Fruit fly (Drosophila melanogaster): ENCODE data around the gene UGP.

The UGP gene

dm6 chr3L:9337942-9338468 is 20.7 kb downstream of the UGP start (continued):
- TF ChIP-seq salr (GFP tag; optimal IDR thresholded peaks at IDR 0.05) (no peak), Sox102F (GFP tag; optimal IDR thresholded peaks at IDR 0.05) (peak; percentile 5), Blimp-1 (GFP tag; optimal IDR thresholded peaks at IDR 0.05) (no peak), fkh (GFP tag; optimal IDR thresholded peaks at IDR 0.05) (peak; percentile 10), vri (GFP tag; optimal IDR thresholded peaks at IDR 0.05) (no peak), CG8319 (GFP tag; optimal IDR thresholded peaks at IDR 0.05) (no peak), CG6163 (GFP tag; IDR thresholded peaks at IDR 0.05) (0 out of 3 replicates have a peak, but pooled peaks have one; percentile 37), CG4318 (GFP tag; optimal IDR thresholded peaks at IDR 0.05) (no peak), topi (GFP tag; optimal IDR thresholded peaks at IDR 0.05) (no peak), CG3032 (tag; optimal IDR thresholded peaks at IDR 0.05) (no peak), Smox (GFP tag; optimal IDR thresholded peaks at IDR 0.05) (no peak), Ets96B (tag; optimal IDR thresholded peaks at IDR 0.05) (no peak), CG11294 (GFP tag; IDR thresholded peaks at IDR 0.05) (no peak), CG10631 (GFP tag; optimal IDR thresholded peaks at IDR 0.05) (no peak), Hr38 (GFP tag; optimal IDR thresholded peaks at IDR 0.05) (no peak), CG11902 (GFP tag; optimal IDR thresholded peaks at IDR 0.05) (no peak)

- peak; percentile 5 for TF ChIP-seq CG6792 (GFP tag; optimal IDR thresholded peaks at IDR 0.05)
- no peak for TF ChIP-seq Met (GFP tag; optimal IDR thresholded peaks at IDR 0.05)
- no peak for TF ChIP-seq Hr4 (GFP tag; optimal IDR thresholded peaks at IDR 0.05)
- no peak for TF ChIP-seq Eip78C (GFP tag)
- TF ChIP-seq CG6163 (GFP tag; IDR thresholded peaks at IDR 0.05) = peak; percentile 79; the same call in 2 of the 3 replicates
- no peak for TF ChIP-seq fd59A (GFP tag; optimal IDR thresholded peaks at IDR 0.05)
- TF ChIP-seq eg (GFP tag; IDR thresholded peaks at IDR 0.05) = peak; percentile 42; the same call in 1 of the 3 replicates
- no peak for TF ChIP-seq CG4318 (GFP tag; optimal IDR thresholded peaks at IDR 0.05)
- TF ChIP-seq Eip93F (GFP tag; optimal IDR thresholded peaks at IDR 0.05) = no peak
- TF ChIP-seq Lpt (GFP tag; optimal IDR thresholded peaks at IDR 0.05) = peak; percentile 64
- TF ChIP-seq CG11902 (GFP tag; optimal IDR thresholded peaks at IDR 0.05) = no peak
- no peak for TF ChIP-seq CG8632 (GFP tag; optimal IDR thresholded peaks at IDR 0.05)
- TF ChIP-seq CG6276 (GFP tag; optimal IDR thresholded peaks at IDR 0.05) = peak; percentile 28
- TF ChIP-seq Sox102F (GFP tag; optimal IDR thresholded peaks at IDR 0.05) = no peak
- peak; percentile 80 for TF ChIP-seq svp (GFP tag)
- TF ChIP-seq Ets21C (GFP tag; optimal IDR thresholded peaks at IDR 0.05) = no peak
- no peak for TF ChIP-seq Sox15 (GFP tag; optimal IDR thresholded peaks at IDR 0.05)
- TF ChIP-seq CG7368 (GFP tag; optimal IDR thresholded peaks at IDR 0.05) = peak; percentile 32
- TF ChIP-seq ss (GFP tag; optimal IDR thresholded peaks at IDR 0.05) = peak; percentile 8 to 60
- TF ChIP-seq fd85E (GFP tag; optimal IDR thresholded peaks at IDR 0.05) = no peak
- no peak for TF ChIP-seq net (GFP tag; optimal IDR thresholded peaks at IDR 0.05)
- TF ChIP-seq Sox14 (GFP tag; optimal IDR thresholded peaks at IDR 0.05) = peak; percentile 34
- TF ChIP-seq CG10669 (GFP tag; optimal IDR thresholded peaks at IDR 0.05) = no peak
- no peak for TF ChIP-seq CG10631 (GFP tag; optimal IDR thresholded peaks at IDR 0.05)
- no peak for TF ChIP-seq CG11762 (GFP tag; optimal IDR thresholded peaks at IDR 0.05; ENCODE audit: insufficient read depth)
- no peak for TF ChIP-seq acj6 (GFP tag; optimal IDR thresholded peaks at IDR 0.05)
- peak; percentile 50; the same call in 1 of the 2 replicates for TF ChIP-seq Gug (GFP tag; IDR thresholded peaks at IDR 0.05)
- TF ChIP-seq Blimp-1 (GFP tag; optimal IDR thresholded peaks at IDR 0.05) = peak; percentile 30
- peak; percentile 29 for TF ChIP-seq CG6808 (GFP tag; optimal IDR thresholded peaks at IDR 0.05)
- no peak for TF ChIP-seq CG11294 (GFP tag; IDR thresholded peaks at IDR 0.05)
- no peak for TF ChIP-seq CG31627 (GFP tag; optimal IDR thresholded peaks at IDR 0.05)
- no peak for TF ChIP-seq pdm3 (GFP tag; optimal IDR thresholded peaks at IDR 0.05)
- peak; percentile 42 for TF ChIP-seq CG9139 (GFP tag; optimal IDR thresholded peaks at IDR 0.05)
- TF ChIP-seq OdsH (GFP tag; optimal IDR thresholded peaks at IDR 0.05) = no peak
- TF ChIP-seq Eip75B (GFP tag; optimal IDR thresholded peaks at IDR 0.05) = no peak
- peak; percentile 59 for TF ChIP-seq CG6854 (GFP tag; optimal IDR thresholded peaks at IDR 0.05)
- TF ChIP-seq salr (GFP tag; optimal IDR thresholded peaks at IDR 0.05) = no peak
- no peak for TF ChIP-seq CG3032 (tag; optimal IDR thresholded peaks at IDR 0.05)
- TF ChIP-seq dsx (GFP tag; optimal IDR thresholded peaks at IDR 0.05; ENCODE audit: poor library complexity, severe bottlenecking) = no peak
- peak; percentile 32 for TF ChIP-seq CG3919 (GFP tag; optimal IDR thresholded peaks at IDR 0.05)
- TF ChIP-seq CG15336 (GFP tag; IDR thresholded peaks at IDR 0.05) = no peak
- TF ChIP-seq esn (GFP tag; optimal IDR thresholded peaks at IDR 0.05) = no peak
Measured at dm6 chr3L:9335711-9336110, 23.0 kb downstream of the UGP start.

All from whole organism, prepupa.